Fruit fly (Drosophila melanogaster): ENCODE measurements around the gene CG43610.

The CG43610 gene

dm6 chr2L:6826298-6826697 lies 27.3 kb downstream of the CG43610 start:
- no peak for TF ChIP-seq CG12768 (GFP tag; optimal IDR thresholded peaks at IDR 0.05)
- no peak for TF ChIP-seq ovo (GFP tag; optimal IDR thresholded peaks at IDR 0.05)
- TF ChIP-seq cnc (optimal IDR thresholded peaks at IDR 0.05): no peak

dm6 chr2L:6827558-6828122 lies 28.6 kb downstream of the CG43610 start:
- TF ChIP-seq Crg-1 (GFP tag; optimal IDR thresholded peaks at IDR 0.05): no peak
- TF ChIP-seq CG7101 (tag; optimal IDR thresholded peaks at IDR 0.05): no peak
- no peak for TF ChIP-seq bab1 (GFP tag; optimal IDR thresholded peaks at IDR 0.05)
- no peak for TF ChIP-seq pad (GFP tag; optimal IDR thresholded peaks at IDR 0.05)
- TF ChIP-seq CG14711 (tag; optimal IDR thresholded peaks at IDR 0.05): no peak
- no peak for TF ChIP-seq Mnt (GFP tag; optimal IDR thresholded peaks at IDR 0.05)
- TF ChIP-seq CG12768 (GFP tag; optimal IDR thresholded peaks at IDR 0.05): no peak
- no peak for TF ChIP-seq tj (GFP tag; optimal IDR thresholded peaks at IDR 0.05)
- no peak for TF ChIP-seq kay (GFP tag; ENCODE audit: borderline replicate concordance)
- TF ChIP-seq CG33017 (tag; optimal IDR thresholded peaks at IDR 0.05): no peak
- no peak for TF ChIP-seq CG11617 (GFP tag; optimal IDR thresholded peaks at IDR 0.05)
- no peak for TF ChIP-seq toe (GFP tag; optimal IDR thresholded peaks at IDR 0.05)
- no peak for TF ChIP-seq CG7045 (GFP tag; optimal IDR thresholded peaks at IDR 0.05)
- no peak for TF ChIP-seq CG1620 (GFP tag; optimal IDR thresholded peaks at IDR 0.05)
- no peak for TF ChIP-seq cic (GFP tag; optimal IDR thresholded peaks at IDR 0.05)
- TF ChIP-seq Clk (GFP tag; optimal IDR thresholded peaks at IDR 0.05): no peak
- no peak for TF ChIP-seq cnc (optimal IDR thresholded peaks at IDR 0.05)
- no peak for TF ChIP-seq ovo (GFP tag; optimal IDR thresholded peaks at IDR 0.05)
- no peak for TF ChIP-seq Hr96 (GFP tag; optimal IDR thresholded peaks at IDR 0.05)

dm6 chr2L:6830264-6830729 lies 31.3 kb downstream of the CG43610 start:
- TF ChIP-seq CG12768 (GFP tag; optimal IDR thresholded peaks at IDR 0.05) (no peak), CG1620 (GFP tag; optimal IDR thresholded peaks at IDR 0.05) (no peak)

dm6 chr2L:6833661-6834073 lies 34.7 kb downstream of the CG43610 start:
- TF ChIP-seq CG14711 (tag; optimal IDR thresholded peaks at IDR 0.05): no peak
- no peak for TF ChIP-seq Mnt (GFP tag; optimal IDR thresholded peaks at IDR 0.05)
- no peak for TF ChIP-seq toe (GFP tag; optimal IDR thresholded peaks at IDR 0.05)
- TF ChIP-seq pad (GFP tag; optimal IDR thresholded peaks at IDR 0.05): peak; percentile 21
- TF ChIP-seq ovo (GFP tag; optimal IDR thresholded peaks at IDR 0.05): no peak
- no peak for TF ChIP-seq Hr96 (GFP tag; optimal IDR thresholded peaks at IDR 0.05)
- TF ChIP-seq Crg-1 (GFP tag; optimal IDR thresholded peaks at IDR 0.05): no peak

- TF ChIP-seq CG12768 (GFP tag; optimal IDR thresholded peaks at IDR 0.05): no peak
- TF ChIP-seq pad (GFP tag; optimal IDR thresholded peaks at IDR 0.05): no peak
- TF ChIP-seq Clk (GFP tag; optimal IDR thresholded peaks at IDR 0.05): no peak
- TF ChIP-seq ovo (GFP tag; optimal IDR thresholded peaks at IDR 0.05): no peak
- no peak for TF ChIP-seq kay (GFP tag; ENCODE audit: borderline replicate concordance)
- TF ChIP-seq CG7101 (tag; optimal IDR thresholded peaks at IDR 0.05): no peak
- no peak for TF ChIP-seq CG11617 (GFP tag; optimal IDR thresholded peaks at IDR 0.05)
- TF ChIP-seq bab1 (GFP tag; optimal IDR thresholded peaks at IDR 0.05): no peak
- no peak for TF ChIP-seq tj (GFP tag; optimal IDR thresholded peaks at IDR 0.05)
- no peak for TF ChIP-seq cnc (optimal IDR thresholded peaks at IDR 0.05)
These were observed 37.1 kb downstream of the CG43610 start for dm6 chr2L:6836114-6836513.

- no peak for TF ChIP-seq CG7045 (GFP tag; optimal IDR thresholded peaks at IDR 0.05)
- no peak for TF ChIP-seq kay (GFP tag; ENCODE audit: borderline replicate concordance)
- TF ChIP-seq tj (GFP tag; optimal IDR thresholded peaks at IDR 0.05): no peak
- TF ChIP-seq CG1620 (GFP tag; optimal IDR thresholded peaks at IDR 0.05): no peak
- no peak for TF ChIP-seq Mnt (GFP tag; optimal IDR thresholded peaks at IDR 0.05)
- no peak for TF ChIP-seq cic (GFP tag; optimal IDR thresholded peaks at IDR 0.05)
- no peak for TF ChIP-seq CG33017 (tag; optimal IDR thresholded peaks at IDR 0.05)
- no peak for TF ChIP-seq Crg-1 (GFP tag; optimal IDR thresholded peaks at IDR 0.05)
- no peak for TF ChIP-seq bab1 (GFP tag; optimal IDR thresholded peaks at IDR 0.05)
- TF ChIP-seq toe (GFP tag; optimal IDR thresholded peaks at IDR 0.05): no peak
- TF ChIP-seq CG11617 (GFP tag; optimal IDR thresholded peaks at IDR 0.05): no peak
These were observed 38.8 kb downstream of the CG43610 start for dm6 chr2L:6837829-6838228.

- TF ChIP-seq CG33017 (tag; optimal IDR thresholded peaks at IDR 0.05) (no peak), kay (GFP tag; ENCODE audit: borderline replicate concordance) (no peak), CG5204 (GFP tag; optimal IDR thresholded peaks at IDR 0.05) (no peak), tj (GFP tag; optimal IDR thresholded peaks at IDR 0.05) (no peak), ovo (GFP tag; optimal IDR thresholded peaks at IDR 0.05) (no peak), CG1620 (GFP tag; optimal IDR thresholded peaks at IDR 0.05) (no peak), Crg-1 (GFP tag; optimal IDR thresholded peaks at IDR 0.05) (no peak), pad (GFP tag; optimal IDR thresholded peaks at IDR 0.05) (no peak), Clk (GFP tag; optimal IDR thresholded peaks at IDR 0.05) (no peak), cnc (optimal IDR thresholded peaks at IDR 0.05) (no peak), Hr96 (GFP tag; optimal IDR thresholded peaks at IDR 0.05) (no peak), Mnt (GFP tag; optimal IDR thresholded peaks at IDR 0.05) (no peak), CG12768 (GFP tag; optimal IDR thresholded peaks at IDR 0.05) (no peak)
These were observed 42.4 kb downstream of the CG43610 start for dm6 chr2L:6841349-6841748.

Measured in whole organism, adult.